Worm (Caenorhabditis elegans): ENCODE results near the gene Y7A5A.2.
A peak's percentile ranks its signal among the peaks of the same experiment; 100 is the strongest.

Gene Y7A5A.2

DNA sequence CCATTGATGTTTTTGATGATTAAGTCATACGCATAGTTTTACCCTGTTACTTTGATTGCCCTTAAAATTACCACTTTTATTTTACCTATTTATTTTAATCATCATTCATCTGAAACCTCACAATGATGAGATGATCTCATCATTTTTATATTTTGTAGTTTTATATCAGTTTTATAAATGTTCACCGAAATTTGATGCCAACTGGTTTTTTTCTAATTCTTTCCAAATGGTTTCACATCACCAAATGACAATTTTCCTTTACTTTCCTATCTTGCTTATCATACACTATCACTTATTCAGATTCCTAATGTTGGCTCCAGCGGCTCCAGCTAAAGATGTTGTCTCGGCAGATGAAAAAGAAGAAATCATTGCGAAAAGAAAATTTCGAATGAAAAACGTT lies 40.9 kb downstream of the Y7A5A.2 start, which contains the start of gene lin-15A:
Gene lin-15A, plus strand, starts transcription at position 301 of the 400 bp plus-strand sequence.
- TF ChIP-seq mab-9 (GFP tag; IDR thresholded peaks at IDR 0.05) (no peak), snpc-4 (tag; optimal IDR thresholded peaks at IDR 0.05) (no peak), nhr-47 (tag; optimal IDR thresholded peaks at IDR 0.05) (no peak), snu-23 (GFP tag; optimal IDR thresholded peaks at IDR 0.05) (no peak), ces-1 (GFP tag; optimal IDR thresholded peaks at IDR 0.05) (no peak), efl-3 (GFP tag; optimal IDR thresholded peaks at IDR 0.05) (no peak), aly-2 (tag; optimal IDR thresholded peaks at IDR 0.05) (no peak), nhr-11 (tag; optimal IDR thresholded peaks at IDR 0.05) (no peak), ceh-8 (GFP tag; optimal IDR thresholded peaks at IDR 0.05) (no peak), nhr-77 (tag; optimal IDR thresholded peaks at IDR 0.05) (no peak), mef-2 (tag; optimal IDR thresholded peaks at IDR 0.05) (no peak), nhr-19 (GFP tag; conservative IDR thresholded peaks at IDR 0.05) (no peak)

DNA sequence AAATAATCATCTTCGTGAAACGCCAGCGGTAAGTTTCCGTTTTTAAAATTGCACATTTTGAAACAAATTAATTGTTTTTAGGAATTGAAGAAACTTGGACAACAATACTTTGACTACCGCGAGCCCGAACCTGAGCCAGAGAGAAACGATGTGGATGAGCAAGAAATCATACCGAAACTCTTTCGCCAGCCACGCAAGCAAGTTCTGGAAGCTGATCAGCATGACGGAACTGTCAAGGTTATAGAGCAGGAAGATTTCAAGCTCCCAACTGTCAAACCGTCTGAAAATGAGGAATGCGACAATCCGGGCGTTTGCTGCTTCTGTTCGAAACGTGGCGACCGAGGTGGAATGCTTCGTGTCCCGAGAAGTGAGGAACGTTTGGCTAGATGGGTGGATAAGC lies 42.2 kb downstream of the Y7A5A.2 start:
- no peak for TF ChIP-seq snpc-4 (tag; optimal IDR thresholded peaks at IDR 0.05)
- TF ChIP-seq dpl-1 (GFP tag; optimal IDR thresholded peaks at IDR 0.05), result no peak
- no peak for TF ChIP-seq xbp-1 (tag; optimal IDR thresholded peaks at IDR 0.05)
- no peak for TF ChIP-seq unc-98 (GFP tag; IDR thresholded peaks at IDR 0.05)
- TF ChIP-seq ceh-82 (tag; optimal IDR thresholded peaks at IDR 0.05), result no peak
- TF ChIP-seq pag-3 (tag; optimal IDR thresholded peaks at IDR 0.05; ENCODE audit: borderline replicate concordance, insufficient read depth), result no peak
- no peak for TF ChIP-seq ztf-11 (tag; optimal IDR thresholded peaks at IDR 0.05)
- TF ChIP-seq ceh-90 (tag; optimal IDR thresholded peaks at IDR 0.05), result no peak
- TF ChIP-seq Y116A8C.19 (tag; optimal IDR thresholded peaks at IDR 0.05; ENCODE audit: borderline replicate concordance), result no peak
- no peak for TF ChIP-seq zag-1 (tag; optimal IDR thresholded peaks at IDR 0.05)
- TF ChIP-seq nhr-77 (tag; optimal IDR thresholded peaks at IDR 0.05), result no peak
- TF ChIP-seq vab-15 (tag; optimal IDR thresholded peaks at IDR 0.05), result no peak
- TF ChIP-seq dsc-1 (tag; optimal IDR thresholded peaks at IDR 0.05), result no peak
- no peak for TF ChIP-seq jun-1 (tag; optimal IDR thresholded peaks at IDR 0.05)
- TF ChIP-seq elt-2 (tag; optimal IDR thresholded peaks at IDR 0.05), result no peak
- no peak for TF ChIP-seq elt-3 (tag; optimal IDR thresholded peaks at IDR 0.05)
- TF ChIP-seq mdl-1 (tag; optimal IDR thresholded peaks at IDR 0.05), result no peak
- TF ChIP-seq swsn-7 (tag; optimal IDR thresholded peaks at IDR 0.05), result no peak
- TF ChIP-seq nhr-85 (tag), result no peak

DNA sequence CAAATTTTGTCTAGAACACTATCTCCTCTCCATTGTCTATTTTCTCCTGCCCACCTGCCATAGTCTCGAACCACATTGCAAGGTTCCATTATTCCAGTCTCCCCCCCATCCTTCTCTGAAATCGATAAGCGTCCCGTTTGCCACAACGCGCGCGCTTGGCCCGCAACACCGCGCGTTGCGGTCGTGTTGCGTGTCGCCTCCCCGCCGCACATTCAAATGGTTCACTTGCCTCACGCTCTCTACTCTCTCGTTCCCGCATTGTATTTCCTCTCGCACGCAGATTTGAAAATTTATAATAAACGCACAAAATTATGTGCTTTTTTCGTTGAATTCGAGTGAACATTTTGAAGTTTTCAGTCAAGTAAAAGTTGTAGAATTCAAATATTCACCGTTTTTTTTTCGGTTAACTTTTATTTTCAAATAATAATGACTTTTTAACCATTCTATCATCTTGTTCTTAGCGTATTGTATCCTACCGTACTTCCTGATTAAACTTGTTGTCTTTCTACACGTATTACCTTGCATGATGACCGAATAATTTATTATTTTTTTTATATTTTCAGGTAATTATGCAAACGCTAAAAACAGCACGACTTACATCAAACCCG lies 46.9 kb downstream of the Y7A5A.2 start, which contains the start of gene lin-15B:
Gene lin-15B, plus strand, starts transcription at position 558 of the 608 bp plus-strand sequence.
- TF ChIP-seq sup-37 (GFP tag; optimal IDR thresholded peaks at IDR 0.05), result no peak
- TF ChIP-seq tbx-2 (tag; optimal IDR thresholded peaks at IDR 0.05), result no peak
- TF ChIP-seq lin-15B (tag; optimal IDR thresholded peaks at IDR 0.05), result peak; percentile 42

DNA sequence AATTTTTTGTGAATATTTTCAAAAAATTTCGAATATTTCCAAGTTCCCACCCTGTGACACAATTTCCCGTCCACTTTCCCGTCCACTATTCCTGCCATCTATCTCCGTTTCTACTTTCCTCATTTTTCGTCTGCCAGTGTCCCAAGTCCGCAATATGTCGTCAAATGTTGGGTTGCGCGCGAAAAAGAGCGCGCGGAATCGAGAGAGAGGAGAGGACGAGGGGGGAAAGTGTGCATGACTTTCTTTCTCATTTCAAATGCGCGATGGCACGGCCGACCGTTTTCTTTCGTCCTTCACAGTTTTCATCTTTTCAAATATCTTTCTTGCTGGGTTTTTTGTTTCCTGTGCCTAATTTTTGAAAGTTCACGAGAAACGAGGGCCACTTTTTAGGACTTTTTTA lies 47.5 kb downstream of the Y7A5A.2 start:
- peak; percentile 89 for TF ChIP-seq mep-1 (tag; optimal IDR thresholded peaks at IDR 0.05)
- TF ChIP-seq sup-37 (GFP tag; optimal IDR thresholded peaks at IDR 0.05), result no peak
- TF ChIP-seq egl-13 (tag; optimal IDR thresholded peaks at IDR 0.05), result no peak
- TF ChIP-seq unc-86 (tag; optimal IDR thresholded peaks at IDR 0.05), result peak; percentile 65
- no peak for TF ChIP-seq elt-2 (tag; optimal IDR thresholded peaks at IDR 0.05)
- peak; percentile 69 to 78 for TF ChIP-seq efl-1 (optimal IDR thresholded peaks at IDR 0.05)
- TF ChIP-seq efl-1 (GFP tag; optimal IDR thresholded peaks at IDR 0.05 in 1 of 2), result peak in 1 of 2 experiments; percentile 58
- TF ChIP-seq nhr-12 (tag; optimal IDR thresholded peaks at IDR 0.05), result no peak
- no peak for TF ChIP-seq hlh-17 (GFP tag; optimal IDR thresholded peaks at IDR 0.05; ENCODE audit: borderline replicate concordance)
- TF ChIP-seq mef-2 (tag; optimal IDR thresholded peaks at IDR 0.05), result peak; percentile 7
- TF ChIP-seq hpl-2 (GFP tag; optimal IDR thresholded peaks at IDR 0.05), result no peak
- TF ChIP-seq tlp-1 (tag; optimal IDR thresholded peaks at IDR 0.05), result no peak
- TF ChIP-seq efl-3 (GFP tag; optimal IDR thresholded peaks at IDR 0.05), result no peak
- TF ChIP-seq sox-4 (tag; optimal IDR thresholded peaks at IDR 0.05), result no peak
- TF ChIP-seq snpc-4 (tag; optimal IDR thresholded peaks at IDR 0.05), result peak; percentile 62
- TF ChIP-seq vab-15 (tag; optimal IDR thresholded peaks at IDR 0.05), result no peak
- TF ChIP-seq ets-5 (GFP tag; IDR thresholded peaks at IDR 0.05), result no peak
- peak; percentile 67 for TF ChIP-seq lin-13 (GFP tag; optimal IDR thresholded peaks at IDR 0.05)
- TF ChIP-seq Y116A8C.19 (tag; optimal IDR thresholded peaks at IDR 0.05; ENCODE audit: borderline replicate concordance), result no peak
- peak; percentile 68 for TF ChIP-seq nhr-90 (tag; optimal IDR thresholded peaks at IDR 0.05; ENCODE audit: poor library complexity)
- TF ChIP-seq dsc-1 (tag; optimal IDR thresholded peaks at IDR 0.05), result peak; percentile 38
- TF ChIP-seq snu-23 (GFP tag; optimal IDR thresholded peaks at IDR 0.05), result peak; percentile 83
- TF ChIP-seq C04F5.9 (tag; optimal IDR thresholded peaks at IDR 0.05), result no peak
- TF ChIP-seq zag-1 (tag; optimal IDR thresholded peaks at IDR 0.05), result no peak

Data from whole organism, L1 larva.